Worm (Caenorhabditis elegans): ENCODE results near the gene idh-2.

idh-2 gene

ce11 chrX:11206953-11207352 lies 8.8 kb upstream of the idh-2 start, which contains the start of gene hst-2 (continued):
- no peak for TF ChIP-seq pha-4 (tag; optimal IDR thresholded peaks at IDR 0.05)

- peak; percentile 26 for TF ChIP-seq ceh-48 (tag; optimal IDR thresholded peaks at IDR 0.05)
- no peak for TF ChIP-seq C38D4.7 (GFP tag; optimal IDR thresholded peaks at IDR 0.05)
Observed at ce11 chrX:11208788-11209187, 7.0 kb upstream of the idh-2 start, which contains the start of gene C34F6.5. Gene C34F6.5, minus strand, starts transcription at chrX:11208888.

ce11 chrX:11210417-11210816 lies 5.4 kb upstream of the idh-2 start:
- TF ChIP-seq odd-2 (tag; optimal IDR thresholded peaks at IDR 0.05) (no peak), sdc-2 (tag; optimal IDR thresholded peaks at IDR 0.05) (peak; percentile 26), ceh-14 (tag; optimal IDR thresholded peaks at IDR 0.05) (no peak), pag-3 (tag; optimal IDR thresholded peaks at IDR 0.05; ENCODE audit: borderline replicate concordance) (no peak), tbx-2 (tag; optimal IDR thresholded peaks at IDR 0.05) (peak; percentile 6), ceh-34 (tag; optimal IDR thresholded peaks at IDR 0.05) (peak; percentile 45), hlh-8 (tag; optimal IDR thresholded peaks at IDR 0.05) (peak; percentile 45), hlh-6 (tag; optimal IDR thresholded peaks at IDR 0.05) (peak; percentile 23)

ce11 chrX:11211360-11211759 lies 4.4 kb upstream of the idh-2 start:
- TF ChIP-seq ceh-31 (tag; optimal IDR thresholded peaks at IDR 0.05) (peak; percentile 15), K09A11.1 (tag; optimal IDR thresholded peaks at IDR 0.05; ENCODE audit: insufficient read depth) (no peak), unc-42 (tag; optimal IDR thresholded peaks at IDR 0.05) (peak; percentile 3), ceh-34 (tag; optimal IDR thresholded peaks at IDR 0.05) (no peak)

ce11 chrX:11222597-11223218 lies 6.9 kb downstream of the idh-2 start, which contains the start of gene C34F6.9:
Gene C34F6.9, minus strand, starts transcription at chrX:11222647.
- TF ChIP-seq ceh-30 (tag; optimal IDR thresholded peaks at IDR 0.05) = no peak
- no peak for TF ChIP-seq nhr-232 (tag; optimal IDR thresholded peaks at IDR 0.05)
- no peak for TF ChIP-seq ceh-34 (tag; optimal IDR thresholded peaks at IDR 0.05)
- TF ChIP-seq rnt-1 (tag; optimal IDR thresholded peaks at IDR 0.05) = no peak

ce11 chrX:11226595-11226994 lies 10.8 kb downstream of the idh-2 start, which contains the start of gene C34F6.12:
Gene C34F6.12, minus strand, starts transcription at chrX:11226695.
- no peak for TF ChIP-seq zip-5 (tag; optimal IDR thresholded peaks at IDR 0.05)
- TF ChIP-seq unc-42 (tag; optimal IDR thresholded peaks at IDR 0.05) = no peak
- no peak for TF ChIP-seq ceh-45 (GFP tag; IDR thresholded peaks at IDR 0.05)
- TF ChIP-seq pros-1 (tag; optimal IDR thresholded peaks at IDR 0.05) = no peak
- TF ChIP-seq ets-4 (tag; optimal IDR thresholded peaks at IDR 0.05) = no peak
- TF ChIP-seq C08G9.2 (tag; optimal IDR thresholded peaks at IDR 0.05) = no peak
- TF ChIP-seq ttx-3 (tag; optimal IDR thresholded peaks at IDR 0.05) = no peak
- TF ChIP-seq sox-4 (tag; optimal IDR thresholded peaks at IDR 0.05) = no peak
- TF ChIP-seq F13H6.1 (tag; optimal IDR thresholded peaks at IDR 0.05) = no peak
- no peak for TF ChIP-seq mec-3 (tag; optimal IDR thresholded peaks at IDR 0.05; ENCODE audit: borderline replicate concordance)
- no peak for TF ChIP-seq ref-2 (tag; optimal IDR thresholded peaks at IDR 0.05)
- TF ChIP-seq nfya-1 (tag; optimal IDR thresholded peaks at IDR 0.05) = no peak
- TF ChIP-seq unc-86 (tag; optimal IDR thresholded peaks at IDR 0.05) = no peak

- TF ChIP-seq rnt-1 (tag; optimal IDR thresholded peaks at IDR 0.05) (no peak), zip-5 (tag; optimal IDR thresholded peaks at IDR 0.05) (no peak), dve-1 (tag; optimal IDR thresholded peaks at IDR 0.05) (no peak), gmeb-2 (tag; optimal IDR thresholded peaks at IDR 0.05) (no peak), ztf-16 (tag; optimal IDR thresholded peaks at IDR 0.05) (no peak), C08G9.2 (tag; optimal IDR thresholded peaks at IDR 0.05) (no peak), elt-4 (tag; optimal IDR thresholded peaks at IDR 0.05) (no peak), ama-1 (optimal IDR thresholded peaks at IDR 0.05) (no peak), odd-2 (tag; optimal IDR thresholded peaks at IDR 0.05) (no peak), tbx-7 (tag; optimal IDR thresholded peaks at IDR 0.05) (no peak), ceh-30 (tag; optimal IDR thresholded peaks at IDR 0.05) (no peak), hlh-8 (tag; optimal IDR thresholded peaks at IDR 0.05) (no peak), nhr-11 (tag; optimal IDR thresholded peaks at IDR 0.05) (no peak), F13H6.1 (tag; optimal IDR thresholded peaks at IDR 0.05) (no peak), unc-3 (GFP tag; conservative IDR thresholded peaks at IDR 0.05) (no peak), unc-3 (tag; optimal IDR thresholded peaks at IDR 0.05) (no peak), ahr-1 (tag; optimal IDR thresholded peaks at IDR 0.05) (no peak), hlh-6 (tag; optimal IDR thresholded peaks at IDR 0.05) (no peak), pag-3 (tag; optimal IDR thresholded peaks at IDR 0.05; ENCODE audit: borderline replicate concordance) (no peak), ceh-18 (tag; optimal IDR thresholded peaks at IDR 0.05) (no peak)
Observed at ce11 chrX:11240585-11241115, 24.9 kb downstream of the idh-2 start, which contains the start of gene C34F6.10. Gene C34F6.10, minus strand, starts transcription at chrX:11240635.
